Worm (Caenorhabditis elegans) whole organism, L4 larva: ENCODE data around the gene Y54F10AM.6.
"Not testable (repeated sequence)": the region's sequence is repeated elsewhere in the genome, so short reads cannot be mapped to it uniquely, and the experiment has no call there.

Experiments used
- F26F4.8 ChIP-seq: fragments of 200-800 bp; sonication (Bioruptor generic); conservative IDR thresholded peaks from 2 replicates; pipeline ENCODE4 v1.3.6; 2022; ENCODE audit warnings: missing genetic modification characterization, missing compliant biosample characterization
- F44E2.7 ChIP-seq: fragments of 200-800 bp; sonication (Bioruptor generic); IDR thresholded peaks from 2 replicates; pipeline ENCODE4 v2.1.2; 2022; ENCODE audit warnings: missing genetic modification characterization, missing compliant biosample characterization
- R02D3.7 ChIP-seq: fragments of 150-350 bp; sonication (generic microtip); optimal IDR thresholded peaks from 3 replicates; lab custom pipeline; 2014; ENCODE audit warnings: missing biosample characterization, missing genetic modification characterization
- T26A8.4 ChIP-seq: fragments of 200-800 bp; sonication (Bioruptor generic); IDR thresholded peaks from 2 replicates; pipeline ENCODE4 v1.3.6; 2022; ENCODE audit warnings: missing genetic modification characterization, missing compliant biosample characterization
- Y105C5A.15 ChIP-seq: fragments of 200-800 bp; sonication (Bioruptor generic); IDR thresholded peaks from 2 replicates; pipeline ENCODE4 v1.3.6; 2022; ENCODE audit warnings: missing genetic modification characterization, missing compliant biosample characterization
- Y48G9A.11 ChIP-seq: fragments of 200-800 bp; sonication (Bioruptor generic); IDR thresholded peaks from 2 replicates; pipeline ENCODE4 v1.3.6; 2022; ENCODE audit warnings: missing genetic modification reagents, missing genetic modification characterization, missing compliant biosample characterization
- Y75B8A.6 ChIP-seq: fragments of 200-800 bp; sonication (Bioruptor generic); IDR thresholded peaks from 2 replicates; pipeline ENCODE4 v1.3.6; 2022; ENCODE audit warnings: missing genetic modification reagents, missing genetic modification characterization, missing compliant biosample characterization
- ZK337.2 ChIP-seq: fragments of 200-800 bp; sonication (Bioruptor generic); IDR thresholded peaks from 2 replicates; pipeline ENCODE4 v1.3.6; 2022; ENCODE audit warnings: missing genetic modification reagents, missing genetic modification characterization, missing compliant biosample characterization
- aha-1 ChIP-seq: fragments of 150-350 bp; peaks from one replicate; lab custom pipeline; 2014; ENCODE audit warnings: missing biosample characterization, missing genetic modification characterization
- arid-1 ChIP-seq: fragments of 200-800 bp; sonication (Bioruptor generic); conservative IDR thresholded peaks from 2 replicates; pipeline ENCODE4 v1.3.6; 2022; ENCODE audit warnings: missing genetic modification reagents, missing genetic modification characterization, missing compliant biosample characterization
- ceh-44 ChIP-seq: fragments of 200-800 bp; sonication (Bioruptor generic); IDR thresholded peaks from 2 replicates; pipeline ENCODE4 v1.3.6; 2022; ENCODE audit warnings: missing genetic modification reagents, missing genetic modification characterization, missing compliant biosample characterization
- daf-19 ChIP-seq: fragments of 200-800 bp; sonication (Bioruptor generic); conservative IDR thresholded peaks from 2 replicates; pipeline ENCODE4 v1.3.6; 2022; ENCODE audit warnings: missing genetic modification characterization, missing compliant biosample characterization
- dmd-8 ChIP-seq: fragments of 200-800 bp; sonication (Bioruptor generic); IDR thresholded peaks from 2 replicates; pipeline ENCODE4 v1.3.6; 2022; ENCODE audit warnings: missing genetic modification characterization, missing compliant biosample characterization
- lim-7 ChIP-seq: fragments of 200-800 bp; sonication (Bioruptor generic); IDR thresholded peaks from 2 replicates; pipeline ENCODE4 v1.3.6; 2022; ENCODE audit warnings: missing genetic modification characterization, missing compliant biosample characterization
- madf-5 ChIP-seq, 2 experiments: fragments of 200-800 bp; sonication (Bioruptor generic); IDR thresholded peaks; 2 replicates each; pipeline ENCODE4 v1.3.6; 2022; ENCODE audit warnings: missing compliant biosample characterization in 2 of 2, missing genetic modification characterization in 2 of 2
- madf-9 ChIP-seq: fragments of 200-800 bp; sonication (Bioruptor generic); conservative IDR thresholded peaks from 2 replicates; pipeline ENCODE4 v1.3.6; 2022; ENCODE audit warnings: missing genetic modification reagents, missing genetic modification characterization, missing compliant biosample characterization
- mdt-29 ChIP-seq: fragments of 200-800 bp; sonication (Bioruptor generic); IDR thresholded peaks from 2 replicates; pipeline ENCODE4 v1.3.6; 2022; ENCODE audit warnings: missing genetic modification reagents, missing genetic modification characterization, missing compliant biosample characterization
- mes-2 ChIP-seq: sonication (generic microtip); optimal IDR thresholded peaks from 2 replicates; lab custom pipeline; 2016; ENCODE audit warnings: missing genotype, mild to moderate bottlenecking, missing genetic modification characterization, missing compliant biosample characterization; ENCODE audit not compliant: poor library complexity, severe bottlenecking
- mxl-2 ChIP-seq: fragments of 200-800 bp; sonication (Bioruptor generic); conservative IDR thresholded peaks from 2 replicates; pipeline ENCODE4 v1.3.6; 2022; ENCODE audit warnings: missing genetic modification reagents, missing genetic modification characterization, missing compliant biosample characterization
- nhr-41 ChIP-seq: fragments of 200-800 bp; sonication (Bioruptor generic); IDR thresholded peaks from 2 replicates; pipeline ENCODE4 v1.3.6; 2022; ENCODE audit warnings: missing genetic modification reagents, missing genetic modification characterization, missing compliant biosample characterization
- pha-4 ChIP-seq, 2 experiments: fragments of 150-350 bp in 1 of 2; fragments of 200-800 bp in 1 of 2; sonication (Bioruptor generic) in 1 of 2; IDR thresholded peaks in 1 of 2; optimal IDR thresholded peaks in 1 of 2; 2 replicates each; pipeline versions ENCODE4 v1.3.6 to Lab custom; 2014 to 2022; ENCODE audit warnings: missing genetic modification characterization in 2 of 2, missing genetic modification reagents in 2 of 2, missing biosample characterization in 1 of 2, missing compliant biosample characterization in 1 of 2
- php-3 ChIP-seq: fragments of 200-800 bp; sonication (Bioruptor generic); IDR thresholded peaks from 2 replicates; pipeline ENCODE4 v1.3.6; 2022; ENCODE audit warnings: missing genetic modification reagents, missing genetic modification characterization, missing compliant biosample characterization
- set-16 ChIP-seq: fragments of 200-800 bp; sonication (Bioruptor generic); IDR thresholded peaks from 2 replicates; pipeline ENCODE4 v1.3.6; 2022; ENCODE audit warnings: missing genetic modification reagents, missing genetic modification characterization, missing compliant biosample characterization
- snpc-1.2 ChIP-seq: fragments of 200-800 bp; sonication (Bioruptor generic); IDR thresholded peaks from 2 replicates; pipeline ENCODE4 v1.3.6; 2022; ENCODE audit warnings: missing genetic modification reagents, missing genetic modification characterization, missing compliant biosample characterization
- tra-1 ChIP-seq: fragments of 200-800 bp; sonication (Bioruptor generic); IDR thresholded peaks from 2 replicates; pipeline ENCODE4 v1.3.6; 2022; ENCODE audit warnings: missing genetic modification reagents, missing genetic modification characterization, missing compliant biosample characterization
- vab-7 ChIP-seq: fragments of 200-800 bp; sonication (Bioruptor generic); IDR thresholded peaks from 2 replicates; pipeline ENCODE4 v1.3.6; 2022; ENCODE audit warnings: missing genetic modification reagents, missing genetic modification characterization, missing compliant biosample characterization
- ztf-11 ChIP-seq: fragments of 150-350 bp; optimal IDR thresholded peaks from 2 replicates; lab custom pipeline; 2014; ENCODE audit warnings: missing biosample characterization, missing genetic modification characterization

Gene Y54F10AM.6

DNA sequence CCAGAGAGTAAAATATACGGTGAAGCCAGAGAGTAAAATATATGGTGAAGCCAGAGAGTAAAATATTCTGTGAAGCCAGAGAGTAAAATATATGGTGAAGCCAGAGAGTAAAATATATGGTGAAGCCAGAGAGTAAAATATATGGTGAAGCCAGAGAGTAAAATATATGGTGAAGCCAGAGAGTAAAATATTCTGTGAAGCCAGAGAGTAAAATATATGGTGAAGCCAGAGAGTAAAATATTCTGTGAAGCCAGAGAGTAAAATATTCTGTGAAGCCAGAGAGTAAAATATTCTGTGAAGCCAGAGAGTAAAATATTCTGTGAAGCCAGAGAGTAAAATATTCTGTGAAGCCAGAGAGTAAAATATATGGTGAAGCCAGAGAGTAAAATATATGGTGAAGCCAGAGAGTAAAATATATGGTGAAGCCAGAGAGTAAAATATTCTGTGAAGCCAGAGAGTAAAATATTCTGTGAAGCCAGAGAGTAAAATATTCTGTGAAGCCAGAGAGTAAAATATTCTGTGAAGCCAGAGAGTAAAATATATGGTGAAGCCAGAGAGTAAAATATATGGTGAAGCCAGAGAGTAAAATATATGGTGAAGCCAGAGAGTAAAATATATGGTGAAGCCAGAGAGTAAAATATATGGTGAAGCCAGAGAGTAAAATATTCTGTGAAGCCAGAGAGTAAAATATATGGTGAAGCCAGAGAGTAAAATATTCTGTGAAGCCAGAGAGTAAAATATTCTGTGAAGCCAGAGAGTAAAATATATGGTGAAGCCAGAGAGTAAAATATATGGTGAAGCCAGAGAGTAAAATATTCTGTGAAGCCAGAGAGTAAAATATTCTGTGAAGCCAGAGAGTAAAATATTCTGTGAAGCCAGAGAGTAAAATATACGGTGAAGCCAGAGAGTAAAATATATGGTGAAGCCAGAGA is 11.1 kb upstream of the Y54F10AM.6 start:
- TF ChIP-seq php-3: 0 out of 2 replicates have a peak, but pooled peaks have one; percentile 16
- TF ChIP-seq F26F4.8: peak; percentile 74
- peak; percentile 74; the same call in 1 of the 2 replicates for TF ChIP-seq mxl-2 (GFP tag; lab: Robert Waterston, UW)
- TF ChIP-seq Y105C5A.15: peak; percentile 96
- peak; percentile 98 for TF ChIP-seq Y75B8A.6 (GFP tag; lab: Robert Waterston, UW)
- TF ChIP-seq T26A8.4 (GFP tag; lab: Robert Waterston, UW): peak; percentile 37; the same call in 1 of the 2 replicates
- TF ChIP-seq madf-9 (GFP tag; lab: Robert Waterston, UW): peak; percentile 83
- peak; percentile 91 for TF ChIP-seq lim-7
- TF ChIP-seq set-16 (GFP tag; lab: Robert Waterston, UW): peak; percentile 49; the same call in 1 of the 2 replicates
- peak; percentile 95 for TF ChIP-seq dmd-8
- TF ChIP-seq snpc-1.2 (GFP tag; lab: Robert Waterston, UW): peak; percentile 72
- 0 out of 2 replicates have a peak, but pooled peaks have one; percentile 39 for TF ChIP-seq ZK337.2 (GFP tag; lab: Robert Waterston, UW)
- 0 out of 2 replicates have a peak, but pooled peaks have one; percentile 36 for TF ChIP-seq F44E2.7 (GFP tag; lab: Robert Waterston, UW)
- TF ChIP-seq tra-1 (GFP tag; lab: Robert Waterston, UW): peak; percentile 80
- peak; percentile 70 to 98; a peak in 3 of 4 replicates for TF ChIP-seq madf-5 (GFP tag; IDR thresholded peaks at IDR 0.05; lab: Robert Waterston, UW)
- 0 out of 2 replicates have a peak, but pooled peaks have one; percentile 18 for TF ChIP-seq nhr-41 (GFP tag; lab: Robert Waterston, UW)

DNA sequence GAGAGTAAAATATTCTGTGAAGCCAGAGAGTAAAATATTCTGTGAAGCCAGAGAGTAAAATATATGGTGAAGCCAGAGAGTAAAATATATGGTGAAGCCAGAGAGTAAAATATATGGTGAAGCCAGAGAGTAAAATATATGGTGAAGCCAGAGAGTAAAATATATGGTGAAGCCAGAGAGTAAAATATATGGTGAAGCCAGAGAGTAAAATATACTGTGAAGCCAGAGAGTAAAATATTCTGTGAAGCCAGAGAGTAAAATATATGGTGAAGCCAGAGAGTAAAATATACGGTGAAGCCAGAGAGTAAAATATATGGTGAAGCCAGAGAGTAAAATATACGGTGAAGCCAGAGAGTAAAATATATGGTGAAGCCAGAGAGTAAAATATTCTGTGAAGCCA is 9.3 kb upstream of the Y54F10AM.6 start:
- TF ChIP-seq php-3: peak; percentile 34; the same call in 1 of the 2 replicates
- TF ChIP-seq mxl-2 (GFP tag; lab: Robert Waterston, UW): peak; percentile 71
- TF ChIP-seq Y105C5A.15: peak; percentile 87
- TF ChIP-seq arid-1 (GFP tag; lab: Robert Waterston, UW): 0 out of 2 replicates have a peak, but pooled peaks have one; percentile 29
- TF ChIP-seq vab-7 (GFP tag; lab: Robert Waterston, UW): 0 out of 2 replicates have a peak, but pooled peaks have one; percentile 20
- TF ChIP-seq dmd-8: peak; percentile 96
- TF ChIP-seq snpc-1.2 (GFP tag; lab: Robert Waterston, UW): peak; percentile 69
- peak; percentile 94; the same call in 1 of the 2 replicates for TF ChIP-seq Y75B8A.6 (GFP tag; lab: Robert Waterston, UW)
- TF ChIP-seq set-16 (GFP tag; lab: Robert Waterston, UW): peak; percentile 45
- TF ChIP-seq tra-1 (GFP tag; lab: Robert Waterston, UW): peak; percentile 83
- TF ChIP-seq madf-5 (GFP tag; IDR thresholded peaks at IDR 0.05; lab: Robert Waterston, UW): peak in 1 of 2 experiments; percentile 98; a peak in 2 of 4 replicates
- peak; percentile 69; the same call in 1 of the 2 replicates for TF ChIP-seq pha-4 (GFP tag; IDR thresholded peaks at IDR 0.05; lab: Robert Waterston, UW)
- TF ChIP-seq pha-4 (tag; optimal IDR thresholded peaks at IDR 0.05; lab: Kevin White, UChicago): not testable (repeated sequence)
- peak; percentile 94 for TF ChIP-seq lim-7
- 0 out of 2 replicates have a peak, but pooled peaks have one; percentile 75 for TF ChIP-seq F44E2.7 (GFP tag; lab: Robert Waterston, UW)
- TF ChIP-seq F26F4.8: peak; percentile 84
- peak; percentile 74 for TF ChIP-seq madf-9 (GFP tag; lab: Robert Waterston, UW)

DNA sequence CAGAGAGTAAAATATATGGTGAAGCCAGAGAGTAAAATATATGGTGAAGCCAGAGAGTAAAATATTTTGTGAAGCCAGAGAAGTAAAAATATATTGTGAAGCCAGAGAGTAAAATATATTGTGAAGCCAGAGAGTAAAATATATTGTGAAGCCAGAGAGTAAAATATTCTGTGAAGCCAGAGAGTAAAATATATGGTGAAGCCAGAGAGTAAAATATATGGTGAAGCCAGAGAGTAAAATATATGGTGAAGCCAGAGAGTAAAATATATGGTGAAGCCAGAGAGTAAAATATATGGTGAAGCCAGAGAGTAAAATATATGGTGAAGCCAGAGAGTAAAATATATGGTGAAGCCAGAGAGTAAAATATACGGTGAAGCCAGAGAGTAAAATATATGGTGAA is 8.5 kb upstream of the Y54F10AM.6 start:
- 0 out of 2 replicates have a peak, but pooled peaks have one; percentile 5 for TF ChIP-seq set-16 (GFP tag; lab: Robert Waterston, UW)

DNA sequence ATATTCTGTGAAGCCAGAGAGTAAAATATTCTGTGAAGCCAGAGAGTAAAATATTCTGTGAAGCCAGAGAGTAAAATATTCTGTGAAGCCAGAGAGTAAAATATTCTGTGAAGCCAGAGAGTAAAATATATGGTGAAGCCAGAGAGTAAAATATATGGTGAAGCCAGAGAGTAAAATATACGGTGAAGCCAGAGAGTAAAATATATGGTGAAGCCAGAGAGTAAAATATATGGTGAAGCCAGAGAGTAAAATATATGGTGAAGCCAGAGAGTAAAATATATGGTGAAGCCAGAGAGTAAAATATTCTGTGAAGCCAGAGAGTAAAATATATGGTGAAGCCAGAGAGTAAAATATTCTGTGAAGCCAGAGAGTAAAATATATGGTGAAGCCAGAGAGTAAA is 8.0 kb upstream of the Y54F10AM.6 start:
- TF ChIP-seq lim-7: 0 out of 2 replicates have a peak, but pooled peaks have one; percentile 15

DNA sequence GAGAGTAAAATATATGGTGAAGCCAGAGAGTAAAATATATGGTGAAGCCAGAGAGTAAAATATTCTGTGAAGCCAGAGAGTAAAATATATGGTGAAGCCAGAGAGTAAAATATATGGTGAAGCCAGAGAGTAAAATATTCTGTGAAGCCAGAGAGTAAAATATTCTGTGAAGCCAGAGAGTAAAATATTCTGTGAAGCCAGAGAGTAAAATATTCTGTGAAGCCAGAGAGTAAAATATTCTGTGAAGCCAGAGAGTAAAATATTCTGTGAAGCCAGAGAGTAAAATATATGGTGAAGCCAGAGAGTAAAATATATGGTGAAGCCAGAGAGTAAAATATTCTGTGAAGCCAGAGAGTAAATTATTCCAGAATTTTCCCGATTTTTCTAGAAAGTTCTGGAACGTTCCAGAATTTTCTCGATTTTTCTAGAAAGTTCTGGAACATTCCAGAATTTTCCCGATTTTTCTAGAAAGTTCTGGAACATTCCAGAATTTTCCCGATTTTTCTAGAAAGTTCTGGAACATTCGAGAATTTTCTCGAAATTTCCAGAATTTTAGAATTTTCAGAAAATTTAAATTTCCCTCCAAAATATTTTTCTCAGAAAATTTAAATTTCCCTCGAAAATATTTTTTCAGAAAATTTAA is 7.1 kb upstream of the Y54F10AM.6 start:
- 0 out of 2 replicates have a peak, but pooled peaks have one; percentile 48 for TF ChIP-seq snpc-1.2 (GFP tag; lab: Robert Waterston, UW)

DNA sequence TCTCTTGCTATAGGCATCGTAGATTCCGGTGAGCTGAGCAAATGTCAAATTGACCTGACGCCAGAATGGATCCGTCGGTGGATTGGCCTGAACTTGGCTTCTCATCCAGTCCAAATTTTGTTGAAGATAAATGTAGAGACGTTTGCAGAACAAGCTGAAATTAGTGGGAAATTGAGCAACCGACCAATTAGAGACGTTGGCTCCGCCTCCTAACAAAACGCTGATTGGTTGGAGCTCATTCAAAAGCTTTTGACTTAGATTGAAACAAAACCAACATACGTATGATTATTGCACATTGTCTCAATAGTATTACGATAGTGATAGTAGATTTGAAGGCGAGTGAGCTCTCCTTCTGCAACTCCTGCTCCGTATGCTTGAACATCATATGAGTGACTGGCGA is 2.2 kb upstream of the Y54F10AM.6 start:
- TF ChIP-seq daf-19 (GFP tag; lab: Robert Waterston, UW) (no peak), Y48G9A.11 (GFP tag; lab: Robert Waterston, UW) (no peak), R02D3.7 (tag; lab: Kevin White, UChicago) (no peak), mes-2 (no peak), aha-1 (tag; lab: Kevin White, UChicago) (no peak), mdt-29 (GFP tag; lab: Robert Waterston, UW) (no peak), ceh-44 (GFP tag; lab: Robert Waterston, UW) (no peak), ztf-11 (tag; lab: Kevin White, UChicago) (no peak)
